Worm (Caenorhabditis elegans) whole organism, L2 larva: Measurements from ENCODE around the gene msp-63.

Experiments used
- ZK546.5 ChIP-seq: sonication (generic microtip); optimal IDR thresholded peaks from 2 replicates; lab custom pipeline; 2017; ENCODE audit warnings: missing biosample characterization, missing genetic modification characterization
- lin-13 ChIP-seq: fragments of 150-350 bp; optimal IDR thresholded peaks from 2 replicates; lab custom pipeline; 2014; ENCODE audit warnings: missing biosample characterization, missing genetic modification reagents, missing genetic modification characterization
- nhr-11 ChIP-seq: fragments of 150-350 bp; optimal IDR thresholded peaks from 2 replicates; lab custom pipeline; 2014; ENCODE audit warnings: missing biosample characterization, missing genetic modification characterization
- nhr-12 ChIP-seq: fragments of 150-350 bp; optimal IDR thresholded peaks from 2 replicates; lab custom pipeline; 2014; ENCODE audit warnings: missing biosample characterization, missing genetic modification characterization
- nhr-237 ChIP-seq: fragments of 150-350 bp; optimal IDR thresholded peaks from 2 replicates; lab custom pipeline; 2014; ENCODE audit warnings: missing biosample characterization, missing genetic modification characterization
- sma-3 ChIP-seq: sonication (generic microtip); optimal IDR thresholded peaks from 2 replicates; lab custom pipeline; 2016; ENCODE audit warnings: missing genetic modification reagents, missing genetic modification characterization, missing compliant biosample characterization
- snpc-4 ChIP-seq: fragments of 150-350 bp; optimal IDR thresholded peaks from 2 replicates; lab custom pipeline; 2014; ENCODE audit warnings: missing biosample characterization, missing genetic modification characterization
- unc-39 ChIP-seq: fragments of 150-350 bp; optimal IDR thresholded peaks from 2 replicates; lab custom pipeline; 2014; ENCODE audit warnings: missing biosample characterization, missing genetic modification characterization
- unc-62 ChIP-seq: fragments of 150-350 bp; optimal IDR thresholded peaks from 2 replicates; lab custom pipeline; 2014; ENCODE audit warnings: missing biosample characterization, missing genetic modification reagents, missing genetic modification characterization
- zag-1 ChIP-seq: fragments of 150-350 bp; optimal IDR thresholded peaks from 2 replicates; lab custom pipeline; 2014; ENCODE audit warnings: missing biosample characterization, missing genetic modification characterization

ce11 chrII:5806563-5806962, 9.3 kb upstream of the msp-63 start:
- TF ChIP-seq sma-3 (GFP tag; lab: Kevin White, UChicago), result no peak
- no peak for TF ChIP-seq lin-13 (GFP tag; lab: Kevin White, UChicago)
- TF ChIP-seq unc-39 (tag; lab: Kevin White, UChicago), result no peak
- no peak for TF ChIP-seq nhr-237 (tag; lab: Kevin White, UChicago)
- no peak for TF ChIP-seq nhr-12 (tag; lab: Kevin White, UChicago)
- no peak for TF ChIP-seq unc-62 (GFP tag; lab: Kevin White, UChicago)
- no peak for TF ChIP-seq snpc-4
- TF ChIP-seq ZK546.5 (tag; lab: Kevin White, UChicago), result no peak
- no peak for TF ChIP-seq nhr-11
- TF ChIP-seq zag-1 (tag; lab: Kevin White, UChicago), result no peak
